Worm (Caenorhabditis elegans) whole organism, L4 larva: ENCODE results near the gene his-16.
"Not testable (repeated sequence)": the region's sequence is repeated elsewhere in the genome, so short reads cannot be mapped to it uniquely, and the experiment has no call there.

Experiments used
- F37D6.2 ChIP-seq: sonication (generic microtip); optimal IDR thresholded peaks from 2 replicates; lab custom pipeline; 2016; ENCODE audit warnings: mild to moderate bottlenecking, missing genetic modification characterization, missing compliant biosample characterization
- ama-1 ChIP-seq: fragments of 150-350 bp; optimal IDR thresholded peaks from 2 replicates; lab custom pipeline; 2014; ENCODE audit warnings: inconsistent platforms, mixed read lengths
- cey-2 ChIP-seq: sonication (generic microtip); optimal IDR thresholded peaks from 3 replicates; lab custom pipeline; 2017; ENCODE audit warnings: missing genetic modification characterization, mild to moderate bottlenecking, missing compliant biosample characterization, antibody characterized with exemption, borderline replicate concordance; ENCODE audit not compliant: insufficient read depth
- daf-12 ChIP-seq: fragments of 150-350 bp; optimal IDR thresholded peaks from 2 replicates; lab custom pipeline; 2014; ENCODE audit warnings: missing biosample characterization, missing genetic modification reagents, missing genetic modification characterization
- lin-29 ChIP-seq: fragments of 200-800 bp; sonication (Bioruptor generic); IDR thresholded peaks from 2 replicates; pipeline ENCODE4 v1.3.6; 2022; ENCODE audit warnings: missing genetic modification reagents, missing genetic modification characterization, missing compliant biosample characterization
- lin-39 ChIP-seq: fragments of 150-350 bp; optimal IDR thresholded peaks from 2 replicates; lab custom pipeline; 2014; ENCODE audit warnings: missing biosample characterization, missing genetic modification reagents, missing genetic modification characterization
- lsy-2 ChIP-seq, 2 experiments: fragments of 150-350 bp in 1 of 2; sonication (generic microtip) in 1 of 2; optimal IDR thresholded peaks; 2 replicates each; lab custom pipeline; 2014 to 2017; ENCODE audit warnings: missing biosample characterization in 2 of 2, missing genetic modification characterization in 2 of 2
- mdt-29 ChIP-seq: fragments of 200-800 bp; sonication (Bioruptor generic); IDR thresholded peaks from 2 replicates; pipeline ENCODE4 v1.3.6; 2022; ENCODE audit warnings: missing genetic modification reagents, missing genetic modification characterization, missing compliant biosample characterization
- mep-1 ChIP-seq: fragments of 150-350 bp; sonication (generic microtip); optimal IDR thresholded peaks from 3 replicates; lab custom pipeline; 2014; ENCODE audit warnings: missing biosample characterization, missing genetic modification characterization
- nhr-102 ChIP-seq: sonication (generic microtip); optimal IDR thresholded peaks from 2 replicates; lab custom pipeline; 2016; ENCODE audit warnings: mild to moderate bottlenecking, missing genetic modification characterization, moderate library complexity, missing compliant biosample characterization
- nhr-11 ChIP-seq: fragments of 150-350 bp; optimal IDR thresholded peaks from 2 replicates; lab custom pipeline; 2014; ENCODE audit warnings: missing biosample characterization, missing genetic modification characterization
- php-3 ChIP-seq: fragments of 200-800 bp; sonication (Bioruptor generic); IDR thresholded peaks from 2 replicates; pipeline ENCODE4 v1.3.6; 2022; ENCODE audit warnings: missing genetic modification reagents, missing genetic modification characterization, missing compliant biosample characterization
- pqm-1 ChIP-seq: sonication (generic microtip); optimal IDR thresholded peaks from 2 replicates; lab custom pipeline; 2017; ENCODE audit warnings: missing biosample characterization, missing genetic modification characterization
- skn-1 ChIP-seq: fragments of 150-350 bp; optimal IDR thresholded peaks from 2 replicates; lab custom pipeline; 2014; ENCODE audit warnings: missing biosample characterization, missing genetic modification characterization

DNA sequence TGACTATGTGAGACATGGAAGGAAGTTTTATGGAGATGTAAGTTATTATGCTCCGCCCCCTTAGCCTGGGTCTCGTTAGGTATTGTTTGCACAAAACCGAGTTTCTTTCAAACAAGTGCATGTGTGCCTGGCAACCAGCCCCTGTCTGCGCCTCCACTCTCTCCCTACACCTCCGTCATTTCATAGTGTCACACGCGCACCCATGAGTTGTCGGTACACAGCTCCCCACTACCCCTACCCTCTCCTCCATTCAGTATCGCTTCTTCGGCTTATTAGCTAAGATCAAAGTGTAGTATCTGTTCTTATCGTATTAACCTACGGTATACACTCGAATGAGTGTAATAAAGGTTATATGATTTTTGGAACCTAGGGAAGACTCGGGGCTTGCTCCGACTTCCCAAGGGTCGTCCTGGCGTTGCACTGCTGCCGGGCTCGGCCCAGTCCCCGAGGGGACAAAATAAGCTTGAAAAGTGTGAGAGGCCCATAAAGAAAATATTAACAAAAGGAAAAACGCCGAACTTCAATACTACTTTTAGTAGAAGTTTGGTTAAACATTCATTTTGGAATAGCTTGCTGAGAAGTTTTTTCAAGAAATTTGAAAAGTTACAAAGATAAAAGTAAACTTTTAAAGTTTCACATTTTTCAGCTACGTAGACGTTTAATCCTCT is 34.7 kb upstream of the his-16 start:
- TF ChIP-seq skn-1 (tag; lab: Kevin White, UChicago); daf-12 (tag; lab: Kevin White, UChicago); nhr-11 (tag; lab: Kevin White, UChicago); pqm-1 (tag; lab: Kevin White, UChicago); php-3 (GFP tag; lab: Robert Waterston, UW); cey-2 (tag; lab: Kevin White, UChicago); lin-39; F37D6.2 (tag; lab: Kevin White, UChicago); lin-29: not testable (repeated sequence)
- TF ChIP-seq lsy-2 (tag; optimal IDR thresholded peaks at IDR 0.05; lab: Kevin White, UChicago) (peak in 1 of 2 experiments; percentile 34), ama-1 (lab: Kevin White, UChicago) (peak; percentile 39), mep-1 (tag; lab: Kevin White, UChicago) (peak; percentile 48), nhr-102 (tag; lab: Kevin White, UChicago) (peak; percentile 68), mdt-29 (GFP tag; lab: Robert Waterston, UW) (peak; percentile 60; the same call in 1 of the 2 replicates)
